Worm (Caenorhabditis elegans) whole organism, L3 larva: ENCODE data around the gene F20D6.12.

ENCODE experiments used
- R02D3.7 ChIP-seq: fragments of 150-350 bp; optimal IDR thresholded peaks from 2 replicates; lab custom pipeline; 2014; ENCODE audit warnings: missing biosample characterization, missing genetic modification characterization
- ZK546.5 ChIP-seq: sonication (generic microtip); optimal IDR thresholded peaks from 2 replicates; lab custom pipeline; 2017; ENCODE audit warnings: missing biosample characterization, missing genetic modification characterization
- aly-2 ChIP-seq: fragments of 150-350 bp; optimal IDR thresholded peaks from 2 replicates; lab custom pipeline; 2014; ENCODE audit warnings: missing biosample characterization, missing genetic modification characterization
- ama-1 ChIP-seq: fragments of 150-350 bp; optimal IDR thresholded peaks from 2 replicates; lab custom pipeline; 2018
- ceh-16 ChIP-seq: sonication (generic microtip); optimal IDR thresholded peaks from 2 replicates; lab custom pipeline; 2017; ENCODE audit warnings: missing biosample characterization, missing genetic modification characterization
- ceh-28 ChIP-seq: fragments of 150-350 bp; optimal IDR thresholded peaks from 2 replicates; lab custom pipeline; 2014; ENCODE audit warnings: missing biosample characterization, missing genetic modification reagents, missing genetic modification characterization
- ceh-82 ChIP-seq: fragments of 150-350 bp; optimal IDR thresholded peaks from 2 replicates; lab custom pipeline; 2014; ENCODE audit warnings: missing biosample characterization, missing genetic modification characterization
- ceh-9 ChIP-seq: sonication (generic microtip); optimal IDR thresholded peaks from 2 replicates; lab custom pipeline; 2018; ENCODE audit warnings: missing biosample characterization, missing genetic modification characterization
- daf-12 ChIP-seq: fragments of 150-350 bp; optimal IDR thresholded peaks from 2 replicates; lab custom pipeline; 2014; ENCODE audit warnings: missing biosample characterization, missing genetic modification reagents, missing genetic modification characterization
- egl-27 ChIP-seq: sonication (generic microtip); optimal IDR thresholded peaks from 4 replicates; lab custom pipeline; 2017; ENCODE audit warnings: missing biosample characterization, missing genetic modification reagents, missing genetic modification characterization
- egl-5 ChIP-seq: fragments of 150-350 bp; optimal IDR thresholded peaks from 2 replicates; lab custom pipeline; 2017; ENCODE audit warnings: missing biosample characterization, missing genetic modification reagents, missing genetic modification characterization, inconsistent platforms
- elt-1 ChIP-seq: fragments of 150-350 bp; optimal IDR thresholded peaks from 2 replicates; lab custom pipeline; 2014; ENCODE audit warnings: missing biosample characterization, missing genetic modification characterization
- elt-2 ChIP-seq: sonication (generic microtip); optimal IDR thresholded peaks from 2 replicates; lab custom pipeline; 2016; ENCODE audit warnings: missing genetic modification reagents, mild to moderate bottlenecking, missing genetic modification characterization, missing compliant biosample characterization
- elt-3 ChIP-seq, 3 experiments: fragments of 150-350 bp in 1 of 3; sonication (generic microtip) in 2 of 3; optimal IDR thresholded peaks; 2 replicates in 2 of 3; 4 replicates in 1 of 3; lab custom pipeline; 2014 to 2017; ENCODE audit warnings: missing biosample characterization in 3 of 3, missing genetic modification characterization in 3 of 3
- eor-1 ChIP-seq, 2 experiments: fragments of 150-350 bp; optimal IDR thresholded peaks; 2 replicates each; lab custom pipeline; 2014 to 2018; ENCODE audit warnings: missing biosample characterization in 2 of 2, missing genetic modification characterization in 2 of 2
- fos-1 ChIP-seq: fragments of 150-350 bp; optimal IDR thresholded peaks from 2 replicates; lab custom pipeline; 2014; ENCODE audit warnings: missing biosample characterization, missing genetic modification characterization
- hmg-11 ChIP-seq: sonication (generic microtip); optimal IDR thresholded peaks from 2 replicates; lab custom pipeline; 2016; ENCODE audit warnings: missing genetic modification characterization, missing compliant biosample characterization
- jun-1 ChIP-seq: fragments of 150-350 bp; optimal IDR thresholded peaks from 2 replicates; lab custom pipeline; 2014; ENCODE audit warnings: missing biosample characterization, missing genetic modification reagents, missing genetic modification characterization
- lin-15B ChIP-seq: fragments of 150-350 bp; optimal IDR thresholded peaks from 2 replicates; lab custom pipeline; 2014; ENCODE audit warnings: missing biosample characterization, missing genetic modification characterization
- lin-39 ChIP-seq: fragments of 150-350 bp; optimal IDR thresholded peaks from 2 replicates; lab custom pipeline; 2018; ENCODE audit warnings: missing biosample characterization, missing genetic modification reagents, missing genetic modification characterization
- lsy-12 ChIP-seq: sonication (generic microtip); optimal IDR thresholded peaks from 2 replicates; lab custom pipeline; 2016; ENCODE audit warnings: mild to moderate bottlenecking, missing genetic modification characterization, missing compliant biosample characterization
- mdl-1 ChIP-seq: fragments of 150-350 bp; optimal IDR thresholded peaks from 2 replicates; lab custom pipeline; 2014; ENCODE audit warnings: missing biosample characterization, missing genetic modification characterization
- mml-1 ChIP-seq: fragments of 150-350 bp; sonication (generic microtip); optimal IDR thresholded peaks from 3 replicates; lab custom pipeline; 2014; ENCODE audit warnings: missing biosample characterization, missing genetic modification characterization
- nfya-1 ChIP-seq: sonication (generic microtip); optimal IDR thresholded peaks from 2 replicates; lab custom pipeline; 2017; ENCODE audit warnings: missing genetic modification characterization, mild to moderate bottlenecking, missing compliant biosample characterization, antibody characterized with exemption, moderate library complexity; ENCODE audit not compliant: insufficient read depth
- nhr-11 ChIP-seq: fragments of 150-350 bp; optimal IDR thresholded peaks from 2 replicates; lab custom pipeline; 2014; ENCODE audit warnings: missing biosample characterization, missing genetic modification characterization
- nhr-12 ChIP-seq: fragments of 150-350 bp; optimal IDR thresholded peaks from 2 replicates; lab custom pipeline; 2014; ENCODE audit warnings: missing biosample characterization, missing genetic modification characterization
- nhr-23 ChIP-seq: fragments of 150-350 bp; optimal IDR thresholded peaks from 2 replicates; lab custom pipeline; 2014; ENCODE audit warnings: missing biosample characterization, missing genetic modification reagents, missing genetic modification characterization
- nhr-237 ChIP-seq: fragments of 150-350 bp; optimal IDR thresholded peaks from 2 replicates; lab custom pipeline; 2014; ENCODE audit warnings: missing biosample characterization, missing genetic modification characterization
- nhr-25 ChIP-seq: sonication (generic microtip); optimal IDR thresholded peaks from 2 replicates; lab custom pipeline; 2017; ENCODE audit warnings: missing biosample characterization, missing genetic modification characterization
- nhr-43 ChIP-seq: sonication (generic microtip); optimal IDR thresholded peaks from 2 replicates; lab custom pipeline; 2016; ENCODE audit warnings: mild to moderate bottlenecking, missing genetic modification characterization, missing compliant biosample characterization; ENCODE audit not compliant: poor library complexity, severe bottlenecking
- nhr-67 ChIP-seq: fragments of 150-350 bp; optimal IDR thresholded peaks from 2 replicates; lab custom pipeline; 2014; ENCODE audit warnings: missing biosample characterization, missing genetic modification characterization
- nhr-76 ChIP-seq: fragments of 150-350 bp; sonication (generic microtip); optimal IDR thresholded peaks from 5 replicates; lab custom pipeline; 2014; ENCODE audit warnings: missing biosample characterization, missing genetic modification characterization
- nhr-77 ChIP-seq: fragments of 150-350 bp; optimal IDR thresholded peaks from 2 replicates; lab custom pipeline; 2014; ENCODE audit warnings: missing biosample characterization, missing genetic modification characterization
- pha-4 ChIP-seq: fragments of 150-350 bp; optimal IDR thresholded peaks from 2 replicates; lab custom pipeline; 2014; ENCODE audit warnings: missing biosample characterization, missing genetic modification reagents, missing genetic modification characterization
- pqm-1 ChIP-seq: fragments of 150-350 bp; optimal IDR thresholded peaks from 2 replicates; lab custom pipeline; 2017; ENCODE audit warnings: missing biosample characterization, missing genetic modification characterization, inconsistent platforms
- sea-2 ChIP-seq: fragments of 150-350 bp; sonication (generic microtip); optimal IDR thresholded peaks from 4 replicates; lab custom pipeline; 2014; ENCODE audit warnings: missing biosample characterization, missing genetic modification reagents, missing genetic modification characterization
- skn-1 ChIP-seq: fragments of 150-350 bp; optimal IDR thresholded peaks from 2 replicates; lab custom pipeline; 2014; ENCODE audit warnings: missing biosample characterization, missing genetic modification characterization
- snpc-4 ChIP-seq: fragments of 150-350 bp; optimal IDR thresholded peaks from 2 replicates; lab custom pipeline; 2014; ENCODE audit warnings: missing biosample characterization, missing genetic modification characterization
- tbx-2 ChIP-seq: sonication (generic microtip); optimal IDR thresholded peaks from 2 replicates; lab custom pipeline; 2016; ENCODE audit warnings: mild to moderate bottlenecking, missing genetic modification characterization, missing compliant biosample characterization
- unc-39 ChIP-seq: sonication (generic microtip); optimal IDR thresholded peaks from 4 replicates; lab custom pipeline; 2017; ENCODE audit warnings: missing biosample characterization, missing genetic modification characterization
- unc-62 ChIP-seq: fragments of 150-350 bp; sonication (generic microtip); optimal IDR thresholded peaks from 4 replicates; lab custom pipeline; 2014; ENCODE audit warnings: missing biosample characterization, missing genetic modification reagents, missing genetic modification characterization
- ztf-11 ChIP-seq: fragments of 150-350 bp; optimal IDR thresholded peaks from 2 replicates; lab custom pipeline; 2014; ENCODE audit warnings: missing biosample characterization, missing genetic modification characterization
- ztf-4 ChIP-seq: fragments of 150-350 bp; optimal IDR thresholded peaks from 2 replicates; lab custom pipeline; 2014; ENCODE audit warnings: missing biosample characterization, missing genetic modification characterization

Gene F20D6.12

DNA sequence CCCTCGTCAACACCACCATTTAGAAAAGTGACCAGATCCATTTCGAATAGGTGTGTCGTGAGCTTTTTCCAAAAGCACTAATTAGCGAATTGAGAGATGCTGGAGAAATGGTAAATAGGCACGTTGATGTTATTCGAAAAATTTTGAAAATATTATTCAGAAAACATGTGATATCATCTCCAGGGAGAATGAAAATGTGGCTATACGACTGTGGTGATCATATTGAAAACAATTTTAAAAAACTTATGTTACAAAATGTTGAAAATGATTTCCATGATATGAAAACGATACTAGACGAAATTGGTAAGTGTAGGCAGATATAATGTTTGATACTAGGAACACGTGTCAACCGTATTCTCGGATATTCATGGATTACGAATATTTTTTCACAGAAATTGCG is 36.9 kb upstream of the F20D6.12 start, which contains the start of gene K07C11.10:
Gene K07C11.10 (minus strand): TSS at position 101 of the 400 bp plus-strand sequence.
- TF ChIP-seq unc-62 (no peak), elt-2 (no peak), ZK546.5 (tag; lab: Kevin White, UChicago) (no peak), ama-1 (lab: Kevin White, UChicago) (no peak), nhr-11 (tag; lab: Kevin White, UChicago) (no peak), lin-39 (tag; lab: Kevin White, UChicago) (no peak), lin-15B (tag; lab: Kevin White, UChicago) (no peak), sea-2 (GFP tag; lab: Kevin White, UChicago) (no peak), ztf-11 (no peak), ceh-9 (tag; lab: Kevin White, UChicago) (no peak), mdl-1 (tag; lab: Kevin White, UChicago) (no peak)

DNA sequence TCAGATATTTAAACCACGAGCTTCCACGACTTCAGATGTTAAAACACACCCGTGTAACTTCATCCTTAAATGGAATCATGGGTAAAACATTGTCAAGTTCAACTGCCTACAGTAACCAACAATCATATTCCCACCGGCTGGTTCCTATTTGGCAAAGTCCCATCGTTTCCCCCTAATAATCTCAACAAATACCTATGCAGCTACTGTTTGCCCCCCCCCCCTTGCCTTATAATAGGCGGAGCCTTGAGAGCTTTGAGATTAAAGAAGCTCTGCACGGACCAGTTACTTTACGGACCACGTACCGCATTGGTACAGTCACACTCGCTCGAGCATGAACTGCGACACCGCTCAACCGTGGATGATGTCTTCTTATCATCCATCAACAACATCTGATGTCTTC is 34.7 kb upstream of the F20D6.12 start, which contains the start of gene pax-1:
Gene pax-1 (plus strand): TSS at position 301 of the 400 bp plus-strand sequence.
- no peak for TF ChIP-seq ama-1 (lab: Kevin White, UChicago)
- TF ChIP-seq ceh-9 (tag; lab: Kevin White, UChicago): no peak
- TF ChIP-seq nfya-1 (tag; lab: Kevin White, UChicago): no peak
- TF ChIP-seq hmg-11 (tag; lab: Kevin White, UChicago): no peak
- no peak for TF ChIP-seq lin-39 (tag; lab: Kevin White, UChicago)
- TF ChIP-seq sea-2 (GFP tag; lab: Kevin White, UChicago): no peak
- TF ChIP-seq R02D3.7 (tag; lab: Kevin White, UChicago): no peak
- TF ChIP-seq pha-4 (tag; lab: Kevin White, UChicago): no peak
- TF ChIP-seq eor-1 (tag; optimal IDR thresholded peaks at IDR 0.05; lab: Kevin White, UChicago): no peak

DNA sequence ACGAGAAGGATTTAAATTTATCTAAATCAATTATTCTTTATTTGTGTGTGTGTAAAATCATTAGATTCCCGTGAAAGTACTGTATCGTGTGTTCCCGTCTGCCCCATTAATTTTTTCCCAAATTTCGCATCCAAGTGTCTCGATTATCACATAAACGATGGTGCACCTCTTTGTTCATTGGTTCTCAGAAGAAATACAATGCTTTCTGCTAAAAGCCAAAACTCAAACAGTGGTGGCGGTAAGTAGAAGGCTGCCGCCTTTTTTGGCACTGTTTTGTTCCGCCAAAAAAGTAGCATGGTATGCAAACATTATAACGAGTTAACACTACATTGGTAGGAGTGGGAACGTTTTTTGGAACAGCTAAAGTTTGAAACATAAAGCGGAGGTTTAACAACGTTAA is 33.5 kb upstream of the F20D6.12 start:
- TF ChIP-seq hmg-11 (tag; lab: Kevin White, UChicago) (no peak), elt-3 (tag; optimal IDR thresholded peaks at IDR 0.05; lab: Kevin White, UChicago) (no peak), unc-39 (tag; lab: Kevin White, UChicago) (no peak), aly-2 (tag; lab: Kevin White, UChicago) (no peak), ceh-9 (tag; lab: Kevin White, UChicago) (no peak), skn-1 (no peak), tbx-2 (tag; lab: Kevin White, UChicago) (no peak), unc-62 (no peak), nhr-77 (tag; lab: Kevin White, UChicago) (no peak), nhr-43 (tag; lab: Kevin White, UChicago) (no peak), ama-1 (lab: Kevin White, UChicago) (no peak), jun-1 (tag; lab: Kevin White, UChicago) (no peak), ceh-28 (tag; lab: Kevin White, UChicago) (no peak), pha-4 (tag; lab: Kevin White, UChicago) (no peak), lin-39 (tag; lab: Kevin White, UChicago) (no peak), egl-27 (no peak), mml-1 (no peak)
- TF ChIP-seq, all 47 proteins: peak for 0

DNA sequence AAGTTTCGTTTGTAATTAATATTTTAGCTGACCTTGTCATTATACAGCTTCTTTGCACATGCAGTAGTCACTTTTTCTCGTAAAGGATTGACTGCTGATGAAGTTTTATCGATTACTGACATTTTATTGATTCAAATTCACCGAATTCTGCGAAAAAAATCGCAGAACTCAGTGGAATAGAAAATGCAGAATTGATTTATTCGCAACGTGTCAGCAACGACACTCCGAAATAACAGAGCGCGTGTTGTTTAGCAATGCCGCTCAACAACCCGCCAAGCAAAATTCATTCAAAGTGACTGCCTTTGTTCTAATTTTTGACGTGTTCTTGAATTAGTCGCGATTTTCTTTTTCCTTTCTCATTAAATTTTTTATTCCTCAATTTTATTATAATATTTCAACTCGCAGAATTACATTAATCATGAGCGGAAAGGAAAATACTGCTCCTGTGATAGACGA is 31.2 kb upstream of the F20D6.12 start, which contains the start of the genes cogc-6 and air-1:
Gene cogc-6 (minus strand): TSS at position 234 of the 456 bp plus-strand sequence.
Gene air-1 (plus strand): TSS at position 406 of the 456 bp plus-strand sequence.
- TF ChIP-seq egl-5 (no peak), nhr-76 (tag; lab: Kevin White, UChicago) (no peak), fos-1 (tag; lab: Kevin White, UChicago) (no peak), daf-12 (tag; lab: Kevin White, UChicago) (no peak), unc-39 (tag; lab: Kevin White, UChicago) (no peak), hmg-11 (tag; lab: Kevin White, UChicago) (no peak), ceh-28 (tag; lab: Kevin White, UChicago) (peak; percentile 60), snpc-4 (peak; percentile 53), lin-15B (tag; lab: Kevin White, UChicago) (peak; percentile 25), nhr-43 (tag; lab: Kevin White, UChicago) (no peak), eor-1 (tag; optimal IDR thresholded peaks at IDR 0.05; lab: Kevin White, UChicago) (no peak), nfya-1 (tag; lab: Kevin White, UChicago) (peak; percentile 41), pha-4 (tag; lab: Kevin White, UChicago) (peak; percentile 43), mdl-1 (tag; lab: Kevin White, UChicago) (no peak), pqm-1 (tag; lab: Kevin White, UChicago) (no peak), sea-2 (GFP tag; lab: Kevin White, UChicago) (no peak), nhr-67 (tag; lab: Kevin White, UChicago) (no peak), nhr-237 (no peak), elt-2 (no peak), nhr-23 (tag; lab: Kevin White, UChicago) (peak; percentile 35), nhr-77 (tag; lab: Kevin White, UChicago) (no peak), ZK546.5 (tag; lab: Kevin White, UChicago) (no peak), nhr-25 (tag; lab: Kevin White, UChicago) (no peak), egl-27 (no peak), ama-1 (lab: Kevin White, UChicago) (no peak), jun-1 (tag; lab: Kevin White, UChicago) (no peak), tbx-2 (tag; lab: Kevin White, UChicago) (no peak), ceh-82 (tag; lab: Kevin White, UChicago) (no peak), lsy-12 (tag; lab: Kevin White, UChicago) (no peak), unc-62 (no peak), elt-1 (no peak), aly-2 (tag; lab: Kevin White, UChicago) (no peak), nhr-12 (no peak), ztf-4 (tag; lab: Kevin White, UChicago) (no peak), ceh-16 (no peak)
